Worm (Caenorhabditis elegans) whole organism, L3 larva: ENCODE measurements around the gene B0554.2.

ENCODE experiments used
- R02D3.7 ChIP-seq: fragments of 150-350 bp; optimal IDR thresholded peaks from 2 replicates; lab custom pipeline; 2014; ENCODE audit warnings: missing biosample characterization, missing genetic modification characterization
- ama-1 ChIP-seq: fragments of 150-350 bp; optimal IDR thresholded peaks from 2 replicates; lab custom pipeline; 2018
- ceh-28 ChIP-seq: fragments of 150-350 bp; optimal IDR thresholded peaks from 2 replicates; lab custom pipeline; 2014; ENCODE audit warnings: missing biosample characterization, missing genetic modification reagents, missing genetic modification characterization
- ceh-82 ChIP-seq: fragments of 150-350 bp; optimal IDR thresholded peaks from 2 replicates; lab custom pipeline; 2014; ENCODE audit warnings: missing biosample characterization, missing genetic modification characterization
- ceh-9 ChIP-seq: sonication (generic microtip); optimal IDR thresholded peaks from 2 replicates; lab custom pipeline; 2018; ENCODE audit warnings: missing biosample characterization, missing genetic modification characterization
- daf-12 ChIP-seq: fragments of 150-350 bp; optimal IDR thresholded peaks from 2 replicates; lab custom pipeline; 2014; ENCODE audit warnings: missing biosample characterization, missing genetic modification reagents, missing genetic modification characterization
- egl-27 ChIP-seq: sonication (generic microtip); optimal IDR thresholded peaks from 4 replicates; lab custom pipeline; 2017; ENCODE audit warnings: missing biosample characterization, missing genetic modification reagents, missing genetic modification characterization
- elt-1 ChIP-seq: fragments of 150-350 bp; optimal IDR thresholded peaks from 2 replicates; lab custom pipeline; 2014; ENCODE audit warnings: missing biosample characterization, missing genetic modification characterization
- elt-2 ChIP-seq: sonication (generic microtip); optimal IDR thresholded peaks from 2 replicates; lab custom pipeline; 2016; ENCODE audit warnings: missing genetic modification reagents, mild to moderate bottlenecking, missing genetic modification characterization, missing compliant biosample characterization
- eor-1 ChIP-seq, 2 experiments: fragments of 150-350 bp; optimal IDR thresholded peaks; 2 replicates each; lab custom pipeline; 2014 to 2018; ENCODE audit warnings: missing biosample characterization in 2 of 2, missing genetic modification characterization in 2 of 2
- fkh-10 ChIP-seq: sonication (generic microtip); optimal IDR thresholded peaks from 2 replicates; lab custom pipeline; 2017; ENCODE audit warnings: missing biosample characterization, missing genetic modification reagents, missing genetic modification characterization
- fkh-2 ChIP-seq: fragments of 150-350 bp; optimal IDR thresholded peaks from 2 replicates; lab custom pipeline; 2014; ENCODE audit warnings: missing biosample characterization, missing genetic modification reagents, missing genetic modification characterization
- fos-1 ChIP-seq: fragments of 150-350 bp; optimal IDR thresholded peaks from 2 replicates; lab custom pipeline; 2014; ENCODE audit warnings: missing biosample characterization, missing genetic modification characterization
- hmg-11 ChIP-seq: sonication (generic microtip); optimal IDR thresholded peaks from 2 replicates; lab custom pipeline; 2016; ENCODE audit warnings: missing genetic modification characterization, missing compliant biosample characterization
- jun-1 ChIP-seq: fragments of 150-350 bp; optimal IDR thresholded peaks from 2 replicates; lab custom pipeline; 2014; ENCODE audit warnings: missing biosample characterization, missing genetic modification reagents, missing genetic modification characterization
- lin-39 ChIP-seq: fragments of 150-350 bp; optimal IDR thresholded peaks from 2 replicates; lab custom pipeline; 2018; ENCODE audit warnings: missing biosample characterization, missing genetic modification reagents, missing genetic modification characterization
- lsy-12 ChIP-seq: sonication (generic microtip); optimal IDR thresholded peaks from 2 replicates; lab custom pipeline; 2016; ENCODE audit warnings: mild to moderate bottlenecking, missing genetic modification characterization, missing compliant biosample characterization
- mdl-1 ChIP-seq: fragments of 150-350 bp; optimal IDR thresholded peaks from 2 replicates; lab custom pipeline; 2014; ENCODE audit warnings: missing biosample characterization, missing genetic modification characterization
- nfya-1 ChIP-seq: sonication (generic microtip); optimal IDR thresholded peaks from 2 replicates; lab custom pipeline; 2017; ENCODE audit warnings: missing genetic modification characterization, mild to moderate bottlenecking, missing compliant biosample characterization, antibody characterized with exemption, moderate library complexity; ENCODE audit not compliant: insufficient read depth
- nhr-11 ChIP-seq: fragments of 150-350 bp; optimal IDR thresholded peaks from 2 replicates; lab custom pipeline; 2014; ENCODE audit warnings: missing biosample characterization, missing genetic modification characterization
- nhr-12 ChIP-seq: fragments of 150-350 bp; optimal IDR thresholded peaks from 2 replicates; lab custom pipeline; 2014; ENCODE audit warnings: missing biosample characterization, missing genetic modification characterization
- nhr-237 ChIP-seq: fragments of 150-350 bp; optimal IDR thresholded peaks from 2 replicates; lab custom pipeline; 2014; ENCODE audit warnings: missing biosample characterization, missing genetic modification characterization
- nhr-28 ChIP-seq: fragments of 150-350 bp; optimal IDR thresholded peaks from 2 replicates; lab custom pipeline; 2014; ENCODE audit warnings: missing biosample characterization, missing genetic modification characterization
- nhr-43 ChIP-seq: sonication (generic microtip); optimal IDR thresholded peaks from 2 replicates; lab custom pipeline; 2016; ENCODE audit warnings: mild to moderate bottlenecking, missing genetic modification characterization, missing compliant biosample characterization; ENCODE audit not compliant: poor library complexity, severe bottlenecking
- nhr-77 ChIP-seq: fragments of 150-350 bp; optimal IDR thresholded peaks from 2 replicates; lab custom pipeline; 2014; ENCODE audit warnings: missing biosample characterization, missing genetic modification characterization
- pha-4 ChIP-seq: fragments of 150-350 bp; optimal IDR thresholded peaks from 2 replicates; lab custom pipeline; 2014; ENCODE audit warnings: missing biosample characterization, missing genetic modification reagents, missing genetic modification characterization
- pqm-1 ChIP-seq: fragments of 150-350 bp; optimal IDR thresholded peaks from 2 replicates; lab custom pipeline; 2017; ENCODE audit warnings: missing biosample characterization, missing genetic modification characterization, inconsistent platforms
- sea-2 ChIP-seq: fragments of 150-350 bp; sonication (generic microtip); optimal IDR thresholded peaks from 4 replicates; lab custom pipeline; 2014; ENCODE audit warnings: missing biosample characterization, missing genetic modification reagents, missing genetic modification characterization
- skn-1 ChIP-seq: fragments of 150-350 bp; optimal IDR thresholded peaks from 2 replicates; lab custom pipeline; 2014; ENCODE audit warnings: missing biosample characterization, missing genetic modification characterization
- snpc-4 ChIP-seq: fragments of 150-350 bp; optimal IDR thresholded peaks from 2 replicates; lab custom pipeline; 2014; ENCODE audit warnings: missing biosample characterization, missing genetic modification characterization
- tbx-2 ChIP-seq: sonication (generic microtip); optimal IDR thresholded peaks from 2 replicates; lab custom pipeline; 2016; ENCODE audit warnings: mild to moderate bottlenecking, missing genetic modification characterization, missing compliant biosample characterization
- unc-39 ChIP-seq: sonication (generic microtip); optimal IDR thresholded peaks from 4 replicates; lab custom pipeline; 2017; ENCODE audit warnings: missing biosample characterization, missing genetic modification characterization
- unc-62 ChIP-seq: fragments of 150-350 bp; sonication (generic microtip); optimal IDR thresholded peaks from 4 replicates; lab custom pipeline; 2014; ENCODE audit warnings: missing biosample characterization, missing genetic modification reagents, missing genetic modification characterization
- ztf-4 ChIP-seq: fragments of 150-350 bp; optimal IDR thresholded peaks from 2 replicates; lab custom pipeline; 2014; ENCODE audit warnings: missing biosample characterization, missing genetic modification characterization

Gene B0554.2

ce11 chrV:443193-443592, 9.2 kb downstream of the B0554.2 start, which contains the start of gene srh-33:
TSS of gene srh-33 (minus strand) at chrV:443293.
- no peak for TF ChIP-seq ztf-4 (tag; lab: Kevin White, UChicago)
- no peak for TF ChIP-seq lsy-12 (tag; lab: Kevin White, UChicago)
- TF ChIP-seq snpc-4 (tag; lab: Kevin White, UChicago) = no peak
- TF ChIP-seq fkh-2 (tag; lab: Kevin White, UChicago) = no peak
- no peak for TF ChIP-seq fos-1 (tag; lab: Kevin White, UChicago)
- no peak for TF ChIP-seq fkh-10
- no peak for TF ChIP-seq hmg-11
- no peak for TF ChIP-seq daf-12 (tag; lab: Kevin White, UChicago)
- no peak for TF ChIP-seq nhr-11
- TF ChIP-seq pha-4 (tag; lab: Kevin White, UChicago) = no peak
- TF ChIP-seq ama-1 (lab: Kevin White, UChicago) = no peak
- no peak for TF ChIP-seq elt-1
- no peak for TF ChIP-seq unc-62 (GFP tag; lab: Kevin White, UChicago)

ce11 chrV:446574-446973, 12.6 kb downstream of the B0554.2 start, which contains the start of gene srh-34:
TSS of gene srh-34 (minus strand) at chrV:446674.
- TF ChIP-seq mdl-1 (tag; lab: Kevin White, UChicago) (no peak), skn-1 (tag; lab: Kevin White, UChicago) (no peak), nhr-28 (tag; lab: Kevin White, UChicago) (no peak), eor-1 (tag; optimal IDR thresholded peaks at IDR 0.05; lab: Kevin White, UChicago) (no peak), lin-39 (tag; lab: Kevin White, UChicago) (no peak), snpc-4 (tag; lab: Kevin White, UChicago) (no peak), ceh-82 (no peak), R02D3.7 (tag; lab: Kevin White, UChicago) (no peak), nfya-1 (no peak), jun-1 (tag; lab: Kevin White, UChicago) (no peak)

- TF ChIP-seq pha-4 (tag; lab: Kevin White, UChicago) (no peak), skn-1 (tag; lab: Kevin White, UChicago) (no peak), unc-39 (no peak), nhr-12 (no peak), sea-2 (GFP tag; lab: Kevin White, UChicago) (no peak), mdl-1 (tag; lab: Kevin White, UChicago) (no peak), lsy-12 (tag; lab: Kevin White, UChicago) (no peak), nhr-77 (tag; lab: Kevin White, UChicago) (no peak), ztf-4 (tag; lab: Kevin White, UChicago) (no peak), eor-1 (tag; optimal IDR thresholded peaks at IDR 0.05; lab: Kevin White, UChicago) (no peak), ceh-82 (no peak), tbx-2 (no peak), ceh-28 (tag; lab: Kevin White, UChicago) (no peak), nhr-43 (tag; lab: Kevin White, UChicago) (no peak), jun-1 (tag; lab: Kevin White, UChicago) (no peak)
Observed at ce11 chrV:446988-447387, 13.0 kb downstream of the B0554.2 start.

- TF ChIP-seq ceh-82 (no peak), jun-1 (tag; lab: Kevin White, UChicago) (no peak), snpc-4 (tag; lab: Kevin White, UChicago) (no peak), ceh-28 (tag; lab: Kevin White, UChicago) (no peak), ama-1 (lab: Kevin White, UChicago) (no peak), pha-4 (tag; lab: Kevin White, UChicago) (no peak), nhr-237 (tag; lab: Kevin White, UChicago) (no peak), egl-27 (tag; lab: Kevin White, UChicago) (no peak), nhr-28 (tag; lab: Kevin White, UChicago) (no peak), unc-39 (no peak), ceh-9 (no peak), fkh-10 (no peak), elt-2 (tag; lab: Kevin White, UChicago) (no peak), elt-1 (no peak)
Observed at ce11 chrV:449130-449529, 15.1 kb downstream of the B0554.2 start, which contains the start of gene srh-35. TSS of gene srh-35 (minus strand) at chrV:449230.

- TF ChIP-seq ama-1 (lab: Kevin White, UChicago) (no peak), fkh-2 (tag; lab: Kevin White, UChicago) (no peak), elt-2 (tag; lab: Kevin White, UChicago) (peak; percentile 57), nhr-11 (no peak), pqm-1 (peak; percentile 47)
- TF ChIP-seq, all 47 proteins: peak for 2
Observed at ce11 chrV:449685-450084, 15.7 kb downstream of the B0554.2 start, which contains the start of gene M02H5.8. TSS of gene M02H5.8 (plus strand) at chrV:449981.
